Fruit fly (Drosophila melanogaster) whole organism, embryonic: ENCODE data around the gene Cpr11B.

ENCODE experiments used
- Awh ChIP-seq: fragments of 200-800 bp; sonication (Bioruptor generic); IDR thresholded peaks from 2 replicates; pipeline ENCODE4, ENCODE4 v1.3.6; 2022; ENCODE audit warnings: missing biosample characterization, missing genetic modification characterization
- B-H1 ChIP-seq: fragments of 200-800 bp; sonication (Bioruptor generic); IDR thresholded peaks from 3 replicates; pipeline ENCODE4 v1.3.6; 2022; ENCODE audit warnings: missing biosample characterization, missing genetic modification characterization
- C15 ChIP-seq: fragments of 200-800 bp; sonication (Bioruptor generic); IDR thresholded peaks from 3 replicates; pipeline ENCODE4 v1.3.6; 2022; ENCODE audit warnings: missing biosample characterization, missing genetic modification characterization
- CG10959 ChIP-seq: fragments of 200-800 bp; sonication (Bioruptor generic); IDR thresholded peaks from 2 replicates; pipeline ENCODE4 v1.3.6; 2022; ENCODE audit warnings: missing biosample characterization, missing genetic modification characterization
- CG12071 ChIP-seq: fragments of 200-800 bp; sonication (Bioruptor generic); optimal IDR thresholded peaks from 3 replicates; lab custom pipeline; 2018; ENCODE audit warnings: missing biosample characterization, mild to moderate bottlenecking, missing genetic modification characterization
- CG13424 ChIP-seq: fragments of 200-800 bp; sonication (Bioruptor generic); optimal IDR thresholded peaks from 2 replicates; lab custom pipeline; 2019; ENCODE audit warnings: missing biosample characterization, mild to moderate bottlenecking, missing genetic modification characterization, moderate library complexity
- CG14710 ChIP-seq: fragments of 200-800 bp; sonication (Bioruptor generic); optimal IDR thresholded peaks from 3 replicates; lab custom pipeline; 2019; ENCODE audit warnings: missing biosample characterization, mild to moderate bottlenecking, missing genetic modification characterization, moderate library complexity
- CG15601 ChIP-seq: fragments of 200-800 bp; sonication (Bioruptor generic); optimal IDR thresholded peaks from 3 replicates; lab custom pipeline; 2019; ENCODE audit warnings: missing biosample characterization, mild to moderate bottlenecking, missing genetic modification characterization, moderate library complexity
- CG16813 ChIP-seq: fragments of 200-800 bp; sonication (Bioruptor generic); IDR thresholded peaks from 3 replicates; pipeline ENCODE4 v1.3.6; 2022; ENCODE audit warnings: missing biosample characterization, missing genetic modification characterization; ENCODE audit not compliant: partially characterized antibody
- CG17568 ChIP-seq: fragments of 200-800 bp; sonication (Bioruptor generic); optimal IDR thresholded peaks from 2 replicates; lab custom pipeline; 2018; ENCODE audit warnings: missing biosample characterization, mild to moderate bottlenecking, missing genetic modification characterization, moderate library complexity
- CG18599 ChIP-seq: fragments of 200-800 bp; sonication (Bioruptor generic); optimal IDR thresholded peaks from 3 replicates; lab custom pipeline; 2017; ENCODE audit warnings: missing biosample characterization, missing genetic modification characterization, mild to moderate bottlenecking, moderate library complexity, missing genetic modification reagents
- CG3065 ChIP-seq: fragments of 200-800 bp; sonication (Bioruptor generic); optimal IDR thresholded peaks from 2 replicates; lab custom pipeline; 2016; ENCODE audit warnings: missing biosample characterization, missing genetic modification characterization
- CG31365 ChIP-seq: fragments of 200-800 bp; sonication (Bioruptor generic); optimal IDR thresholded peaks from 2 replicates; lab custom pipeline; 2018; ENCODE audit warnings: missing biosample characterization, mild to moderate bottlenecking, missing genetic modification characterization
- CG4328 ChIP-seq: fragments of 200-800 bp; sonication (Bioruptor generic); optimal IDR thresholded peaks from 3 replicates; lab custom pipeline; 2017; ENCODE audit warnings: missing biosample characterization, missing genetic modification reagents, missing genetic modification characterization
- CG6813 ChIP-seq: fragments of 200-800 bp; sonication (Bioruptor generic); optimal IDR thresholded peaks from 2 replicates; lab custom pipeline; 2017; ENCODE audit warnings: missing biosample characterization, missing genetic modification characterization, mild to moderate bottlenecking, moderate library complexity, missing genetic modification reagents
- CG6854 ChIP-seq: fragments of 200-800 bp; sonication (Bioruptor generic); optimal IDR thresholded peaks from 3 replicates; lab custom pipeline; 2017; ENCODE audit warnings: missing biosample characterization, mild to moderate bottlenecking, missing genetic modification characterization
- ERR ChIP-seq: fragments of 200-800 bp; sonication (Bioruptor generic); optimal IDR thresholded peaks from 2 replicates; lab custom pipeline; 2016; ENCODE audit warnings: missing biosample characterization, missing genetic modification characterization
- Kr ChIP-seq: fragments of 200-800 bp; sonication (Bioruptor generic); optimal IDR thresholded peaks from 2 replicates; lab custom pipeline; 2017; ENCODE audit warnings: missing biosample characterization, mild to moderate bottlenecking, missing genetic modification characterization
- Nf-YB ChIP-seq: fragments of 200-800 bp; sonication (Bioruptor generic); optimal IDR thresholded peaks from 3 replicates; lab custom pipeline; 2019; ENCODE audit warnings: missing biosample characterization, mild to moderate bottlenecking, missing genetic modification characterization, moderate library complexity
- NfI ChIP-seq: fragments of 200-800 bp; sonication (Bioruptor generic); optimal IDR thresholded peaks from 3 replicates; lab custom pipeline; 2018; ENCODE audit warnings: missing biosample characterization, mild to moderate bottlenecking, missing genetic modification characterization, moderate library complexity
- Oaz ChIP-seq: fragments of 200-800 bp; sonication (Bioruptor generic); IDR thresholded peaks from 2 replicates; pipeline ENCODE4 v1.3.6; 2022; ENCODE audit warnings: missing biosample characterization, missing genetic modification characterization
- Poxn ChIP-seq: fragments of 200-800 bp; sonication (Bioruptor generic); IDR thresholded peaks from 2 replicates; pipeline ENCODE4 v1.3.6; 2022; ENCODE audit warnings: missing biosample characterization, missing genetic modification characterization
- Side ChIP-seq: fragments of 200-800 bp; sonication (Bioruptor generic); optimal IDR thresholded peaks from 2 replicates; lab custom pipeline; 2016; ENCODE audit warnings: missing biosample characterization, missing genetic modification characterization
- Ssrp ChIP-seq: fragments of 200-800 bp; sonication (Bioruptor generic); optimal IDR thresholded peaks from 2 replicates; lab custom pipeline; 2018; ENCODE audit warnings: missing biosample characterization, mild to moderate bottlenecking, missing genetic modification characterization, moderate library complexity
- TFAM ChIP-seq: fragments of 200-800 bp; sonication (Bioruptor generic); optimal IDR thresholded peaks from 2 replicates; lab custom pipeline; 2017; ENCODE audit warnings: missing biosample characterization, missing genetic modification characterization, inconsistent platforms
- Trl ChIP-seq, 3 experiments: fragments of >200 bp in 2 of 3; fragments of 200-800 bp in 1 of 3; sonication (Bioruptor generic) in 1 of 3; optimal IDR thresholded peaks; 2 replicates in 1 of 3; 3 replicates in 2 of 3; lab custom pipeline; 2016 to 2017; ENCODE audit warnings: missing biosample characterization in 1 of 3, missing genetic modification characterization in 1 of 3
- al ChIP-seq: fragments of 200-800 bp; sonication (Bioruptor generic); IDR thresholded peaks from 2 replicates; pipeline ENCODE4 v1.3.6; 2022; ENCODE audit warnings: missing biosample characterization, missing genetic modification characterization
- bsh ChIP-seq, 2 experiments: fragments of 200-800 bp; sonication (Bioruptor generic); optimal IDR thresholded peaks; 2 replicates each; lab custom pipeline; 2017 to 2018; ENCODE audit warnings: mild to moderate bottlenecking in 2 of 2, missing biosample characterization in 2 of 2, missing genetic modification characterization in 2 of 2, moderate library complexity in 1 of 2
- cato ChIP-seq: fragments of 200-800 bp; sonication (Bioruptor generic); optimal IDR thresholded peaks from 2 replicates; lab custom pipeline; 2016; ENCODE audit warnings: missing biosample characterization, missing genetic modification characterization, borderline replicate concordance
- corto ChIP-seq: fragments of 200-800 bp; sonication (Bioruptor generic); optimal IDR thresholded peaks from 2 replicates; lab custom pipeline; 2016; ENCODE audit warnings: missing biosample characterization, mild to moderate bottlenecking, missing genetic modification characterization, moderate library complexity
- emc ChIP-seq: fragments of 200-800 bp; sonication (Bioruptor generic); optimal IDR thresholded peaks from 2 replicates; lab custom pipeline; 2016; ENCODE audit warnings: missing biosample characterization, missing genetic modification characterization
- gcm2 ChIP-seq: fragments of 200-800 bp; sonication (Bioruptor generic); optimal IDR thresholded peaks from 2 replicates; lab custom pipeline; 2016; ENCODE audit warnings: missing biosample characterization, missing genetic modification characterization
- hth ChIP-seq: fragments of >200 bp; optimal IDR thresholded peaks from 2 replicates; lab custom pipeline; 2017; ENCODE audit warnings: inconsistent platforms
- inv ChIP-seq: fragments of 200-800 bp; sonication (Bioruptor generic); IDR thresholded peaks from 2 replicates; pipeline ENCODE4 v1.3.6; 2022; ENCODE audit warnings: missing biosample characterization, missing genetic modification characterization; ENCODE audit not compliant: partially characterized antibody
- kni ChIP-seq: fragments of 200-800 bp; sonication (Bioruptor generic); optimal IDR thresholded peaks from 3 replicates; lab custom pipeline; 2017; ENCODE audit warnings: mild to moderate bottlenecking, missing biosample characterization, missing genetic modification reagents, missing genetic modification characterization
- lov ChIP-seq, 2 experiments: fragments of 200-800 bp in 1 of 2; fragments of >200 bp in 1 of 2; sonication (Bioruptor generic) in 1 of 2; IDR thresholded peaks in 1 of 2; optimal IDR thresholded peaks in 1 of 2; 2 replicates in 1 of 2; 3 replicates in 1 of 2; pipeline versions ENCODE4 v1.3.6 to Lab custom; 2017 to 2022; ENCODE audit warnings: missing biosample characterization in 1 of 2, missing genetic modification characterization in 1 of 2
- nerfin-2 ChIP-seq: fragments of 200-800 bp; sonication (Bioruptor generic); IDR thresholded peaks from 2 replicates; pipeline ENCODE4 v1.3.6; 2022; ENCODE audit warnings: missing biosample characterization, missing genetic modification characterization; ENCODE audit not compliant: partially characterized antibody
- peb ChIP-seq: fragments of 200-800 bp; sonication (Bioruptor generic); IDR thresholded peaks from 2 replicates; pipeline ENCODE4 v1.3.6; 2022; ENCODE audit warnings: missing biosample characterization, missing genetic modification characterization
- pros ChIP-seq: fragments of 200-800 bp; sonication (Bioruptor generic); optimal IDR thresholded peaks from 3 replicates; lab custom pipeline; 2019; ENCODE audit warnings: missing biosample characterization, mild to moderate bottlenecking, missing genetic modification characterization, moderate library complexity
- ro ChIP-seq: fragments of 200-800 bp; sonication (Bioruptor generic); IDR thresholded peaks from 2 replicates; pipeline ENCODE4 v1.3.6; 2022; ENCODE audit warnings: missing biosample characterization, missing genetic modification characterization
- scrt ChIP-seq: fragments of 200-800 bp; sonication (Bioruptor generic); optimal IDR thresholded peaks from 2 replicates; lab custom pipeline; 2018; ENCODE audit warnings: missing biosample characterization, mild to moderate bottlenecking, missing genetic modification characterization, moderate library complexity
- stc ChIP-seq: fragments of 200-800 bp; sonication (Bioruptor generic); IDR thresholded peaks from 2 replicates; pipeline ENCODE4 v1.3.6; 2022; ENCODE audit warnings: missing biosample characterization, missing genetic modification characterization
- toy ChIP-seq: fragments of 200-800 bp; sonication (Bioruptor generic); IDR thresholded peaks from 2 replicates; pipeline ENCODE4 v1.3.6; 2022; ENCODE audit warnings: missing biosample characterization, missing genetic modification characterization
- twi ChIP-seq: fragments of 200-800 bp; optimal IDR thresholded peaks from 2 replicates; lab custom pipeline; 2019; ENCODE audit warnings: missing biosample characterization, mild to moderate bottlenecking, missing genetic modification characterization, moderate library complexity
- usp ChIP-seq: fragments of >200 bp; optimal IDR thresholded peaks from 2 replicates; lab custom pipeline; 2017; ENCODE audit warnings: missing biosample characterization, missing genetic modification characterization
- vfl ChIP-seq: fragments of 200-800 bp; sonication (Bioruptor generic); optimal IDR thresholded peaks from 2 replicates; lab custom pipeline; 2016; ENCODE audit warnings: missing biosample characterization, missing genetic modification characterization
- vnd ChIP-seq: fragments of 200-800 bp; sonication (Bioruptor generic); IDR thresholded peaks from 3 replicates; pipeline ENCODE4 v1.3.6; 2022; ENCODE audit warnings: missing biosample characterization, missing genetic modification characterization; ENCODE audit not compliant: partially characterized antibody
- wdn ChIP-seq: fragments of 200-800 bp; sonication (Bioruptor generic); IDR thresholded peaks from 2 replicates; pipeline ENCODE4 v1.3.6; 2022; ENCODE audit warnings: missing biosample characterization, missing genetic modification characterization

Cpr11B gene

dm6 chrX:12578701-12579372 is 25.9 kb downstream of the Cpr11B start (continued):
- TF ChIP-seq lov (optimal IDR thresholded peaks at IDR 0.05; lab: Kevin White, UChicago) (no peak), lov (GFP tag; IDR thresholded peaks at IDR 0.05; lab: Robert Waterston, UW) (no peak), ERR (no peak), Nf-YB (no peak), Ssrp (peak; percentile 77), peb (no peak), CG3065 (GFP tag; lab: Kevin White, UChicago) (no peak), CG4328 (GFP tag; lab: Kevin White, UChicago) (no peak), CG10959 (no peak), CG6854 (no peak), NfI (GFP tag; lab: Kevin White, UChicago) (peak; percentile 43), CG6813 (GFP tag; lab: Kevin White, UChicago) (no peak), C15 (GFP tag; lab: Robert Waterston, UW) (0 out of 3 replicates have a peak, but pooled peaks have one; percentile 13), stc (0 out of 2 replicates have a peak, but pooled peaks have one; percentile 34), Oaz (GFP tag; lab: Robert Waterston, UW) (0 out of 2 replicates have a peak, but pooled peaks have one; percentile 29), CG13424 (peak; percentile 80), TFAM (GFP tag; lab: Kevin White, UChicago) (no peak), cato (GFP tag; lab: Kevin White, UChicago) (no peak), Poxn (GFP tag; lab: Robert Waterston, UW) (no peak), al (no peak), wdn (GFP tag; lab: Robert Waterston, UW) (no peak), CG18599 (GFP tag; lab: Kevin White, UChicago) (peak; percentile 63), usp (GFP tag; lab: Kevin White, UChicago) (no peak), Awh (GFP tag; lab: Robert Waterston, UW) (no peak), nerfin-2 (GFP tag; lab: Robert Waterston, UW) (no peak), pros (peak; percentile 41), vfl (GFP tag; lab: Kevin White, UChicago) (no peak), gcm2 (GFP tag; lab: Kevin White, UChicago) (no peak), Trl (optimal IDR thresholded peaks at IDR 0.05; lab: Kevin White, UChicago) (no peak), Trl (GFP tag; optimal IDR thresholded peaks at IDR 0.05; lab: Kevin White, UChicago) (no peak), B-H1 (GFP tag; lab: Robert Waterston, UW) (peak; percentile 23; the same call in 1 of the 3 replicates), twi (tag; lab: Kevin White, UChicago) (no peak), ro (GFP tag; lab: Robert Waterston, UW) (no peak), corto (GFP tag; lab: Kevin White, UChicago) (no peak), kni (GFP tag; lab: Kevin White, UChicago) (peak; percentile 79), Side (GFP tag; lab: Kevin White, UChicago) (no peak), Kr (no peak), CG12071 (GFP tag; lab: Kevin White, UChicago) (no peak), CG16813 (GFP tag; lab: Robert Waterston, UW) (no peak), toy (GFP tag; lab: Robert Waterston, UW) (no peak), scrt (GFP tag; lab: Kevin White, UChicago) (peak; percentile 29), vnd (GFP tag; lab: Robert Waterston, UW) (no peak), hth (lab: Kevin White, UChicago) (no peak), emc (GFP tag; lab: Kevin White, UChicago) (no peak), bsh (GFP tag; optimal IDR thresholded peaks at IDR 0.05; lab: Kevin White, UChicago) (peak in 1 of 2 experiments; percentile 75), inv (GFP tag; lab: Robert Waterston, UW) (no peak), CG15601 (tag; lab: Kevin White, UChicago) (peak; percentile 65), CG17568 (GFP tag; lab: Kevin White, UChicago) (no peak), CG14710 (tag; lab: Kevin White, UChicago) (peak; percentile 61), CG31365 (tag; lab: Kevin White, UChicago) (no peak)
